Worm (Caenorhabditis elegans) whole organism, young adult: ENCODE data around the gene F55G1.6.

Source experiments
- C06A6.2 ChIP-seq: fragments of 200-800 bp; sonication (Bioruptor generic); conservative IDR thresholded peaks from 2 replicates; pipeline ENCODE4 v1.3.6; 2022; ENCODE audit warnings: missing genetic modification characterization, missing compliant biosample characterization
- C17E4.6 ChIP-seq: fragments of 200-800 bp; sonication (Bioruptor generic); IDR thresholded peaks from 2 replicates; pipeline ENCODE4 v1.3.6; 2022; ENCODE audit warnings: missing genetic modification reagents, missing genetic modification characterization, missing compliant biosample characterization
- D2030.7 ChIP-seq: fragments of 200-800 bp; sonication (Bioruptor generic); IDR thresholded peaks from 2 replicates; pipeline ENCODE4 v1.3.6; 2022; ENCODE audit warnings: missing genetic modification reagents, missing genetic modification characterization, missing compliant biosample characterization
- F37B4.10 ChIP-seq: fragments of 200-800 bp; sonication (Bioruptor generic); IDR thresholded peaks from 2 replicates; pipeline ENCODE4 v1.3.6; 2022; ENCODE audit warnings: missing genetic modification characterization, missing compliant biosample characterization
- F39B2.1 ChIP-seq: fragments of 200-800 bp; sonication (Bioruptor generic); IDR thresholded peaks from 2 replicates; pipeline ENCODE4 v1.3.6; 2022; ENCODE audit warnings: missing genetic modification reagents, missing genetic modification characterization, missing compliant biosample characterization
- Y53G8AR.9 ChIP-seq: fragments of 200-800 bp; sonication (Bioruptor generic); conservative IDR thresholded peaks from 2 replicates; pipeline ENCODE4 v1.3.6; 2022; ENCODE audit warnings: missing genetic modification reagents, missing genetic modification characterization, missing compliant biosample characterization
- Y67H2A.10 ChIP-seq: fragments of 200-800 bp; sonication (Bioruptor generic); conservative IDR thresholded peaks from 2 replicates; pipeline ENCODE4 v1.3.6; 2022; ENCODE audit warnings: missing genetic modification reagents, missing genetic modification characterization, missing compliant biosample characterization
- Y79H2A.3 ChIP-seq: fragments of 200-800 bp; sonication (Bioruptor generic); conservative IDR thresholded peaks from 2 replicates; pipeline ENCODE4 v1.3.6; 2022; ENCODE audit warnings: missing genetic modification reagents, missing genetic modification characterization, missing compliant biosample characterization
- ZK185.1 ChIP-seq: sonication (generic microtip); optimal IDR thresholded peaks from 2 replicates; lab custom pipeline; 2016; ENCODE audit warnings: mild to moderate bottlenecking, missing genetic modification characterization, missing compliant biosample characterization; ENCODE audit not compliant: poor library complexity, severe bottlenecking
- bed-1 ChIP-seq: fragments of 200-800 bp; sonication (Bioruptor generic); IDR thresholded peaks from 2 replicates; pipeline ENCODE4 v1.3.6; 2022; ENCODE audit warnings: missing genetic modification reagents, missing genetic modification characterization, missing compliant biosample characterization
- bed-2 ChIP-seq: fragments of 200-800 bp; sonication (Bioruptor generic); IDR thresholded peaks from 2 replicates; pipeline ENCODE4 v1.3.6; 2022; ENCODE audit warnings: missing genetic modification reagents, missing genetic modification characterization, missing compliant biosample characterization
- cebp-1 ChIP-seq, 2 experiments: fragments of 200-800 bp in 1 of 2; sonication (Bioruptor generic) in 1 of 2; sonication (generic microtip) in 1 of 2; IDR thresholded peaks in 1 of 2; optimal IDR thresholded peaks in 1 of 2; 2 replicates each; pipeline versions ENCODE4 v1.3.6 to Lab custom; 2017 to 2022; ENCODE audit warnings: missing compliant biosample characterization in 2 of 2, missing genetic modification characterization in 2 of 2, mild to moderate bottlenecking in 1 of 2, missing genetic modification reagents in 1 of 2, moderate library complexity in 1 of 2
- cebp-2 ChIP-seq: fragments of 200-800 bp; sonication (Bioruptor generic); IDR thresholded peaks from 2 replicates; pipeline ENCODE4 v1.3.6; 2022; ENCODE audit warnings: missing genetic modification characterization, missing compliant biosample characterization
- ceh-40 ChIP-seq: fragments of 200-800 bp; sonication (Bioruptor generic); IDR thresholded peaks from 2 replicates; pipeline ENCODE4 v1.3.6; 2022; ENCODE audit warnings: missing genetic modification characterization, missing compliant biosample characterization
- ceh-79 ChIP-seq: sonication (generic microtip); optimal IDR thresholded peaks from 2 replicates; lab custom pipeline; 2017; ENCODE audit warnings: mild to moderate bottlenecking, missing genetic modification characterization, missing compliant biosample characterization
- die-1 ChIP-seq: sonication (generic microtip); optimal IDR thresholded peaks from 2 replicates; lab custom pipeline; 2016; ENCODE audit warnings: missing genotype, mild to moderate bottlenecking, missing genetic modification characterization, missing compliant biosample characterization
- ets-4 ChIP-seq: fragments of 200-800 bp; sonication (Bioruptor generic); optimal IDR thresholded peaks from 2 replicates; lab custom pipeline; 2018; ENCODE audit warnings: mild to moderate bottlenecking, missing genetic modification characterization, missing compliant biosample characterization
- hmg-1.2 ChIP-seq: fragments of 200-800 bp; sonication (Bioruptor generic); IDR thresholded peaks from 2 replicates; pipeline ENCODE4 v1.3.6; 2022; ENCODE audit warnings: missing genetic modification reagents, missing genetic modification characterization, missing compliant biosample characterization
- lin-40 ChIP-seq: sonication (generic microtip); optimal IDR thresholded peaks from 2 replicates; lab custom pipeline; 2016; ENCODE audit warnings: missing genetic modification characterization, mild to moderate bottlenecking, missing compliant biosample characterization, missing genotype, missing genetic modification reagents
- lin-54 ChIP-seq: fragments of 200-800 bp; sonication (Bioruptor generic); optimal IDR thresholded peaks from 2 replicates; lab custom pipeline; 2018; ENCODE audit warnings: mild to moderate bottlenecking, missing genetic modification characterization, missing compliant biosample characterization
- lir-1 ChIP-seq: fragments of 200-800 bp; sonication (Bioruptor generic); conservative IDR thresholded peaks from 2 replicates; pipeline ENCODE4 v1.3.6; 2022; ENCODE audit warnings: missing genetic modification reagents, missing genetic modification characterization, missing compliant biosample characterization
- madf-3 ChIP-seq: fragments of 200-800 bp; sonication (Bioruptor generic); IDR thresholded peaks from 2 replicates; pipeline ENCODE4 v1.3.6; 2022; ENCODE audit warnings: missing genetic modification reagents, missing genetic modification characterization, missing compliant biosample characterization
- madf-6 ChIP-seq: fragments of 200-800 bp; sonication (Bioruptor generic); IDR thresholded peaks from 2 replicates; pipeline ENCODE4 v1.3.6; 2022; ENCODE audit warnings: missing genetic modification reagents, missing genetic modification characterization, missing compliant biosample characterization
- nfya-2 ChIP-seq: fragments of 200-800 bp; sonication (Bioruptor generic); IDR thresholded peaks from 2 replicates; pipeline ENCODE4 v1.3.6; 2022; ENCODE audit warnings: missing genetic modification reagents, missing genetic modification characterization, missing compliant biosample characterization
- nhr-179 ChIP-seq: sonication (generic microtip); optimal IDR thresholded peaks from 2 replicates; lab custom pipeline; 2016; ENCODE audit warnings: mild to moderate bottlenecking, missing genetic modification characterization, missing compliant biosample characterization
- pbrm-1 ChIP-seq: fragments of 200-800 bp; sonication (Bioruptor generic); IDR thresholded peaks from 2 replicates; pipeline ENCODE4 v1.3.6; 2022; ENCODE audit warnings: missing genetic modification reagents, missing genetic modification characterization, missing compliant biosample characterization
- snpc-1.1 ChIP-seq: sonication (generic microtip); optimal IDR thresholded peaks from 2 replicates; lab custom pipeline; 2017; ENCODE audit warnings: missing genetic modification characterization, mild to moderate bottlenecking, missing compliant biosample characterization, antibody characterized with exemption, moderate library complexity, missing genotype, missing genetic modification reagents; ENCODE audit not compliant: insufficient read depth
- snpc-1.3 ChIP-seq: sonication (generic microtip); optimal IDR thresholded peaks from 2 replicates; lab custom pipeline; 2017; ENCODE audit warnings: missing genetic modification characterization, mild to moderate bottlenecking, missing compliant biosample characterization, antibody characterized with exemption, moderate library complexity, missing genotype, missing genetic modification reagents; ENCODE audit not compliant: insufficient read depth
- sptf-2 ChIP-seq: fragments of 200-800 bp; sonication (Bioruptor generic); optimal IDR thresholded peaks from 2 replicates; lab custom pipeline; 2018; ENCODE audit warnings: mild to moderate bottlenecking, missing genetic modification characterization, missing compliant biosample characterization
- tbx-9 ChIP-seq: sonication (generic microtip); optimal IDR thresholded peaks from 2 replicates; lab custom pipeline; 2016; ENCODE audit warnings: borderline replicate concordance, missing genetic modification characterization, inconsistent platforms, missing compliant biosample characterization
- zim-3 ChIP-seq: sonication (generic microtip); optimal IDR thresholded peaks from 2 replicates; lab custom pipeline; 2017; ENCODE audit warnings: mild to moderate bottlenecking, missing genetic modification characterization, moderate library complexity, missing compliant biosample characterization

F55G1.6 gene

DNA sequence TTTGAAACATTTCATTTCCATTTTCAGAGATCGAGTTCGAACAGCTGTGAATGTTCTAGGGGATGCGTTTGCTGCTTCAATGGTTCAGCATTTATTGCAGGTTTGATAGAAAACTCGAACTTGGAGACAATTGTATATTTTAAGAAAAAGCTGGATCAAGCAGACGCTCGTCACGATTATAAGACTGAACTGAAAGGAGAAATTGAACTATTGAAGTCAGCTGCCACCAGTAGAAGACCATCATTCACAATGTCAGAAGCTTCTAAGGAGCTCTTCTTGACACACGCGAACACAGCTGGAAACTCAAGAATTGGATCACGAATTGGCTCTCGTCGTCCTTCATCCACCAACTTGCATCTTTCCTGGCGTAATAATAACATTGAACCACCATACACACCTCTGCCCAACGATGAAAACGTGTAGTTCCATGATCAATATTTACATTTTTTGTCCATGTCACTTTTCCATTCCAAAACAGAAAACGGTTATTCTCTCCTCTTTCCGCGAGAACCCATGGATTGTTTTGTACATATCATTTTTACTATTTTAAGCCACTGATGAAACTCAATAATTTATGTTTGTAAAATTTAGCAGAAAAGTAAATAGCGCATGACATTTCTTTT lies 32.7 kb downstream of the F55G1.6 start (continued):
- TF ChIP-seq Y79H2A.3, result 0 out of 2 replicates have a peak, but pooled peaks have one; percentile 46
- TF ChIP-seq F37B4.10 (GFP tag; lab: Robert Waterston, UW), result no peak
- no peak for TF ChIP-seq nhr-179 (tag; lab: Kevin White, UChicago)
- TF ChIP-seq F39B2.1, result 0 out of 2 replicates have a peak, but pooled peaks have one; percentile 40
- no peak for TF ChIP-seq tbx-9 (tag; lab: Kevin White, UChicago)
- peak; percentile 81; the same call in 1 of the 2 replicates for TF ChIP-seq madf-3
- TF ChIP-seq bed-1 (GFP tag; lab: Robert Waterston, UW), result no peak
- no peak for TF ChIP-seq snpc-1.1 (tag; lab: Kevin White, UChicago)
- no peak for TF ChIP-seq zim-3
- peak; percentile 19; the same call in 1 of the 2 replicates for TF ChIP-seq lir-1 (GFP tag; lab: Robert Waterston, UW)

DNA sequence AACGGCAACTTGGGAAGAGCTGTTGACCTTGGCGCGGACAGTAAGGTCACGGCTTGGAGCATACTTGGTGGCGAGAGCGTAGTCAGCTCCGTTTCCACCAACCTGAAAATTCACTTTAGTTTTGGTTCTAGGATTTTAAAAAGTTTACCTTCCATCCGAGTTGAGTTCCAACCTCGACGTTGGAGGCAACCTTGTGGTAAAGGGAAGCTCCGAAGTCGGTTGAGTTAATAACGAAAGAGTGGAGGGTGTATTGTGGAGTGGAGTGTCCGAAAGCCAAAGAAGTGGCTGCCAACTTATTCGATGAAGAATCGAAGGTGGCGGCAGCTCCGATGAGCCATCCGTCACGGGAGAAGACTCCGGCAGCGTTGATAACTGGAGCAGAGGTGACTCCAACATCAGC lies 33.4 kb downstream of the F55G1.6 start:
- 0 out of 2 replicates have a peak, but pooled peaks have one; percentile 25 for TF ChIP-seq pbrm-1
- no peak for TF ChIP-seq die-1
- TF ChIP-seq C17E4.6 (GFP tag; lab: Robert Waterston, UW), result no peak
- peak; percentile 5 for TF ChIP-seq ets-4 (GFP tag; lab: Kevin White, UChicago)
- no peak for TF ChIP-seq sptf-2
- TF ChIP-seq madf-6 (GFP tag; lab: Robert Waterston, UW), result 0 out of 2 replicates have a peak, but pooled peaks have one; percentile 9
- no peak for TF ChIP-seq nfya-2
- TF ChIP-seq Y53G8AR.9 (GFP tag; lab: Robert Waterston, UW), result 0 out of 2 replicates have a peak, but pooled peaks have one; percentile 46
- no peak for TF ChIP-seq bed-2 (GFP tag; lab: Robert Waterston, UW)
- TF ChIP-seq hmg-1.2, result 0 out of 2 replicates have a peak, but pooled peaks have one; percentile 6
- TF ChIP-seq, all 124 proteins: peak for 5

DNA sequence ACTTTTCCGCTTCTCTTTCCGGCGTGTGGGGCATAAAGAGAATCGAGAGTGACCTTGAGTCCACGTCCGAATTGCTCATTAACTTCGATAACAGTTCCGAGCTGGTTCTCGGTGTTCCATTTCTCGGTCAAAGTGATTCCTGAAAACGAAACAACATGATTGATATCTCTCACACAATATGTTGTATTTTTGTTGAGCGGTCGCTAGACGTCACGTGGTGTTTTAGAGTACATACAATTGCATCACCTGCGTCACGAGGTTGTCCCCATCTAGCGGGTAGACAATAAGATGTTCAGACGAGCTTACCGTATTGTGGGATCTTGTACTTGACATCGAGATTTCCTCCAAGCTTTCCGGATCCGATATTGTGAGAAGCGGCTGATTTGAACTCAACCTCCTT lies 34.0 kb downstream of the F55G1.6 start:
- no peak for TF ChIP-seq snpc-1.3
- no peak for TF ChIP-seq C06A6.2
- peak; percentile 0 for TF ChIP-seq sptf-2
- TF ChIP-seq madf-3, result 0 out of 2 replicates have a peak, but pooled peaks have one; percentile 54
- no peak for TF ChIP-seq D2030.7 (GFP tag; lab: Robert Waterston, UW)
- no peak for TF ChIP-seq madf-6 (GFP tag; lab: Robert Waterston, UW)
- TF ChIP-seq pbrm-1, result peak; percentile 37; the same call in 1 of the 2 replicates
- no peak for TF ChIP-seq cebp-1 (GFP tag; IDR thresholded peaks at IDR 0.05; lab: Robert Waterston, UW)
- peak; percentile 57 for TF ChIP-seq cebp-1 (tag; optimal IDR thresholded peaks at IDR 0.05; lab: Kevin White, UChicago)
- TF ChIP-seq Y53G8AR.9 (GFP tag; lab: Robert Waterston, UW), result peak; percentile 47; the same call in 1 of the 2 replicates
- TF ChIP-seq cebp-2 (GFP tag; lab: Robert Waterston, UW), result no peak
- TF ChIP-seq ceh-40 (GFP tag; lab: Robert Waterston, UW), result 0 out of 2 replicates have a peak, but pooled peaks have one; percentile 62
- peak; percentile 54 for TF ChIP-seq ZK185.1 (tag; lab: Kevin White, UChicago)
- TF ChIP-seq ceh-79 (tag; lab: Kevin White, UChicago), result no peak
- peak; percentile 21 for TF ChIP-seq lin-54 (GFP tag; lab: Kevin White, UChicago)
- peak; percentile 35 for TF ChIP-seq lin-40 (tag; lab: Kevin White, UChicago)
- TF ChIP-seq Y67H2A.10 (GFP tag; lab: Robert Waterston, UW), result 0 out of 2 replicates have a peak, but pooled peaks have one; percentile 51
